Worm (Caenorhabditis elegans): Measurements from ENCODE around the gene F58F12.12.

ce11 chrII:6333887-6334286, 47.1 kb upstream of the F58F12.12 start, which contains the start of gene ttc-39B:
- TF ChIP-seq Y116A8C.19 (tag; optimal IDR thresholded peaks at IDR 0.05; ENCODE audit: borderline replicate concordance) (no peak), skn-1 (tag; optimal IDR thresholded peaks at IDR 0.05) (no peak), egl-13 (tag; optimal IDR thresholded peaks at IDR 0.05) (no peak), sptf-1 (tag; optimal IDR thresholded peaks at IDR 0.05) (no peak), fkh-10 (GFP tag; optimal IDR thresholded peaks at IDR 0.05) (no peak), pqm-1 (tag; optimal IDR thresholded peaks at IDR 0.05) (no peak), aly-2 (tag; optimal IDR thresholded peaks at IDR 0.05) (no peak), lin-15B (tag; optimal IDR thresholded peaks at IDR 0.05) (no peak), elt-3 (tag; optimal IDR thresholded peaks at IDR 0.05) (no peak), nhr-77 (tag; optimal IDR thresholded peaks at IDR 0.05) (no peak), unc-86 (tag; optimal IDR thresholded peaks at IDR 0.05) (no peak), ceh-82 (tag; optimal IDR thresholded peaks at IDR 0.05) (no peak)
